Worm (Caenorhabditis elegans) whole organism, L4 larva: ENCODE results near the gene Y55H10A.2.

Experiments used
- F44E2.7 ChIP-seq: fragments of 200-800 bp; sonication (Bioruptor generic); IDR thresholded peaks from 2 replicates; pipeline ENCODE4 v2.1.2; 2022; ENCODE audit warnings: missing genetic modification characterization, missing compliant biosample characterization
- T20F7.1 ChIP-seq: fragments of 200-800 bp; sonication (Bioruptor generic); optimal IDR thresholded peaks from 2 replicates; lab custom pipeline; 2018; ENCODE audit warnings: mild to moderate bottlenecking, missing genetic modification characterization, missing compliant biosample characterization
- aha-1 ChIP-seq: fragments of 150-350 bp; peaks from one replicate; lab custom pipeline; 2014; ENCODE audit warnings: missing biosample characterization, missing genetic modification characterization
- aly-2 ChIP-seq: sonication (generic microtip); optimal IDR thresholded peaks from 2 replicates; lab custom pipeline; 2018; ENCODE audit warnings: missing biosample characterization, missing genetic modification characterization
- arid-1 ChIP-seq: fragments of 200-800 bp; sonication (Bioruptor generic); conservative IDR thresholded peaks from 2 replicates; pipeline ENCODE4 v1.3.6; 2022; ENCODE audit warnings: missing genetic modification reagents, missing genetic modification characterization, missing compliant biosample characterization
- ceh-32 ChIP-seq: sonication (generic microtip); optimal IDR thresholded peaks from 2 replicates; lab custom pipeline; 2016; ENCODE audit warnings: mild to moderate bottlenecking, missing genetic modification characterization, missing compliant biosample characterization; ENCODE audit not compliant: poor library complexity
- ces-1 ChIP-seq: fragments of 150-350 bp; sonication (generic microtip); optimal IDR thresholded peaks from 4 replicates; lab custom pipeline; 2014; ENCODE audit warnings: missing biosample characterization, missing genetic modification reagents, missing genetic modification characterization
- cey-2 ChIP-seq: sonication (generic microtip); optimal IDR thresholded peaks from 3 replicates; lab custom pipeline; 2017; ENCODE audit warnings: missing genetic modification characterization, mild to moderate bottlenecking, missing compliant biosample characterization, antibody characterized with exemption, borderline replicate concordance; ENCODE audit not compliant: insufficient read depth
- ctbp-1 ChIP-seq: fragments of 200-800 bp; sonication (Bioruptor generic); IDR thresholded peaks from 2 replicates; pipeline ENCODE4 v1.3.6; 2022; ENCODE audit warnings: missing genetic modification reagents, missing genetic modification characterization, missing compliant biosample characterization
- daf-16 ChIP-seq, 3 experiments: sonication (generic microtip); optimal IDR thresholded peaks; 2 replicates each; lab custom pipeline; 2016 to 2017; ENCODE audit warnings: missing genetic modification characterization in 3 of 3, missing genetic modification reagents in 3 of 3, mild to moderate bottlenecking in 2 of 3, missing compliant biosample characterization in 2 of 3, missing biosample characterization in 1 of 3, moderate library complexity in 1 of 3
- daf-8 ChIP-seq: fragments of 200-800 bp; sonication (Bioruptor generic); IDR thresholded peaks from 2 replicates; pipeline ENCODE4 v1.3.6; 2022; ENCODE audit warnings: missing genetic modification characterization, missing compliant biosample characterization
- dmd-8 ChIP-seq: fragments of 200-800 bp; sonication (Bioruptor generic); IDR thresholded peaks from 2 replicates; pipeline ENCODE4 v1.3.6; 2022; ENCODE audit warnings: missing genetic modification characterization, missing compliant biosample characterization
- dpl-1 ChIP-seq: fragments of 150-350 bp; optimal IDR thresholded peaks from 2 replicates; lab custom pipeline; 2014; ENCODE audit warnings: missing biosample characterization, missing genetic modification reagents, missing genetic modification characterization
- duxl-1 ChIP-seq: sonication (generic microtip); optimal IDR thresholded peaks from 2 replicates; lab custom pipeline; 2016; ENCODE audit warnings: mild to moderate bottlenecking, missing genetic modification characterization, moderate library complexity, missing compliant biosample characterization; ENCODE audit not compliant: poor library complexity
- dve-1 ChIP-seq: sonication (generic microtip); optimal IDR thresholded peaks from 2 replicates; lab custom pipeline; 2017; ENCODE audit warnings: antibody characterized with exemption, mild to moderate bottlenecking, missing genetic modification characterization, missing compliant biosample characterization; ENCODE audit not compliant: insufficient read depth
- egl-43 ChIP-seq: fragments of 200-800 bp; sonication (Bioruptor generic); IDR thresholded peaks from 2 replicates; pipeline ENCODE4 v1.3.6; 2022; ENCODE audit warnings: missing genetic modification reagents, missing genetic modification characterization, missing compliant biosample characterization
- fkh-10 ChIP-seq: fragments of 150-350 bp; optimal IDR thresholded peaks from 2 replicates; lab custom pipeline; 2014; ENCODE audit warnings: missing biosample characterization, missing genetic modification reagents, missing genetic modification characterization
- gei-8 ChIP-seq: fragments of 200-800 bp; sonication (Bioruptor generic); optimal IDR thresholded peaks from 2 replicates; lab custom pipeline; 2018; ENCODE audit warnings: mild to moderate bottlenecking, missing genetic modification characterization, missing compliant biosample characterization
- hif-1 ChIP-seq, 2 experiments: sonication (generic microtip); optimal IDR thresholded peaks; 2 replicates each; lab custom pipeline; 2016 to 2017; ENCODE audit warnings: missing compliant biosample characterization in 2 of 2, missing genetic modification characterization in 2 of 2, missing genetic modification reagents in 2 of 2, missing genotype in 2 of 2, mild to moderate bottlenecking in 1 of 2
- hlh-11 ChIP-seq: fragments of 200-800 bp; sonication (Bioruptor generic); optimal IDR thresholded peaks from 2 replicates; lab custom pipeline; 2018; ENCODE audit warnings: mild to moderate bottlenecking, missing genetic modification characterization, missing compliant biosample characterization
- jun-1 ChIP-seq: fragments of 150-350 bp; optimal IDR thresholded peaks from 2 replicates; lab custom pipeline; 2014; ENCODE audit warnings: missing biosample characterization, missing genetic modification reagents, missing genetic modification characterization
- lim-7 ChIP-seq: fragments of 200-800 bp; sonication (Bioruptor generic); IDR thresholded peaks from 2 replicates; pipeline ENCODE4 v1.3.6; 2022; ENCODE audit warnings: missing genetic modification characterization, missing compliant biosample characterization
- lin-38 ChIP-seq: fragments of 200-800 bp; sonication (Bioruptor generic); IDR thresholded peaks from 2 replicates; pipeline ENCODE4 v1.3.6; 2022; ENCODE audit warnings: missing genetic modification reagents, missing genetic modification characterization, missing compliant biosample characterization
- lir-3 ChIP-seq: sonication (generic microtip); optimal IDR thresholded peaks from 2 replicates; lab custom pipeline; 2016; ENCODE audit warnings: mild to moderate bottlenecking, missing genetic modification characterization, missing compliant biosample characterization
- lsy-2 ChIP-seq, 2 experiments: fragments of 150-350 bp in 1 of 2; sonication (generic microtip) in 1 of 2; optimal IDR thresholded peaks; 2 replicates each; lab custom pipeline; 2014 to 2017; ENCODE audit warnings: missing biosample characterization in 2 of 2, missing genetic modification characterization in 2 of 2
- mep-1 ChIP-seq: fragments of 150-350 bp; sonication (generic microtip); optimal IDR thresholded peaks from 3 replicates; lab custom pipeline; 2014; ENCODE audit warnings: missing biosample characterization, missing genetic modification characterization
- mes-2 ChIP-seq: sonication (generic microtip); optimal IDR thresholded peaks from 2 replicates; lab custom pipeline; 2016; ENCODE audit warnings: missing genotype, mild to moderate bottlenecking, missing genetic modification characterization, missing compliant biosample characterization; ENCODE audit not compliant: poor library complexity, severe bottlenecking
- nhr-10 ChIP-seq: fragments of 150-350 bp; optimal IDR thresholded peaks from 2 replicates; lab custom pipeline; 2014; ENCODE audit warnings: missing biosample characterization, missing genetic modification characterization
- nhr-111 ChIP-seq: fragments of 200-800 bp; sonication (Bioruptor generic); optimal IDR thresholded peaks from 2 replicates; lab custom pipeline; 2018; ENCODE audit warnings: mild to moderate bottlenecking, missing genetic modification characterization, missing compliant biosample characterization
- nhr-28 ChIP-seq: fragments of 150-350 bp; optimal IDR thresholded peaks from 2 replicates; lab custom pipeline; 2014; ENCODE audit warnings: missing biosample characterization, missing genetic modification characterization
- nhr-76 ChIP-seq: fragments of 150-350 bp; optimal IDR thresholded peaks from 2 replicates; lab custom pipeline; 2014; ENCODE audit warnings: missing biosample characterization, missing genetic modification characterization
- nhr-77 ChIP-seq: fragments of 150-350 bp; optimal IDR thresholded peaks from 2 replicates; lab custom pipeline; 2014; ENCODE audit warnings: missing biosample characterization, missing genetic modification characterization
- pqm-1 ChIP-seq: sonication (generic microtip); optimal IDR thresholded peaks from 2 replicates; lab custom pipeline; 2017; ENCODE audit warnings: missing biosample characterization, missing genetic modification characterization
- rbr-2 ChIP-seq: sonication (generic microtip); optimal IDR thresholded peaks from 2 replicates; lab custom pipeline; 2016; ENCODE audit warnings: missing genotype, missing genetic modification characterization, missing compliant biosample characterization
- skn-1 ChIP-seq: fragments of 150-350 bp; optimal IDR thresholded peaks from 2 replicates; lab custom pipeline; 2014; ENCODE audit warnings: missing biosample characterization, missing genetic modification characterization
- snpc-4 ChIP-seq: fragments of 150-350 bp; optimal IDR thresholded peaks from 2 replicates; lab custom pipeline; 2014; ENCODE audit warnings: missing biosample characterization, missing genetic modification characterization
- tra-1 ChIP-seq: fragments of 200-800 bp; sonication (Bioruptor generic); IDR thresholded peaks from 2 replicates; pipeline ENCODE4 v1.3.6; 2022; ENCODE audit warnings: missing genetic modification reagents, missing genetic modification characterization, missing compliant biosample characterization
- unc-130 ChIP-seq: sonication (generic microtip); optimal IDR thresholded peaks from 2 replicates; lab custom pipeline; 2016; ENCODE audit warnings: missing genetic modification reagents, missing genetic modification characterization, missing compliant biosample characterization
- unc-39 ChIP-seq: sonication (generic microtip); optimal IDR thresholded peaks from 2 replicates; lab custom pipeline; 2017; ENCODE audit warnings: missing biosample characterization, missing genetic modification characterization
- zag-1 ChIP-seq: fragments of 150-350 bp; optimal IDR thresholded peaks from 2 replicates; lab custom pipeline; 2014; ENCODE audit warnings: missing biosample characterization, missing genetic modification characterization
- zfp-3 ChIP-seq: fragments of 200-800 bp; sonication (Bioruptor generic); conservative IDR thresholded peaks from 2 replicates; pipeline ENCODE4 v1.3.6; 2022; ENCODE audit warnings: missing genetic modification reagents, missing genetic modification characterization, missing compliant biosample characterization
- zip-2 ChIP-seq: fragments of 150-350 bp; optimal IDR thresholded peaks from 2 replicates; lab custom pipeline; 2014; ENCODE audit warnings: missing biosample characterization, missing genetic modification characterization
- ztf-11 ChIP-seq: fragments of 150-350 bp; optimal IDR thresholded peaks from 2 replicates; lab custom pipeline; 2014; ENCODE audit warnings: missing biosample characterization, missing genetic modification characterization
- ztf-7 ChIP-seq: fragments of 150-350 bp; optimal IDR thresholded peaks from 2 replicates; lab custom pipeline; 2014; ENCODE audit warnings: missing biosample characterization, missing genetic modification characterization

Y55H10A.2 gene

DNA sequence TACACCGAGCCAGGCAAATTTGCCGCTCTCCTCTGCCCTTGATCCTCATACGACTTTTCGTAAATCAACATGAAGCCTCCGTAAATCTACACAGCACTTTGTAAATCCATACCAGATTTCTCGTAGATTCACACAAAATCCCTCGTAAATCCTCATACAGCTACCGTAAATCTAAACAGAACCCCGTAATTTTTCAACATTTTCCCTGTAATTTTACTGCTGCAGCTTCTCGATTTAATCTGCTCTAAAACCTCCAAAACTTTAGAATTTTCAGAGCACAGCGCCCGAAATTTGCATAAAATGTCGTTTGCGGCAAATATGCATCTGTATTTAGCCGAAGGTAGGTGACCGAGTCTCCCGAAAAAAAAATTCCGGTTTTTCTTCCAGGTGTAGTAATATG lies 8.6 kb upstream of the Y55H10A.2 start, which contains the start of gene F42A6.1:
Gene F42A6.1, plus strand, starts transcription at position 301 of the 400 bp plus-strand sequence.
- TF ChIP-seq zfp-3 (GFP tag; lab: Robert Waterston, UW) (no peak), aha-1 (tag; lab: Kevin White, UChicago) (peak; percentile 16)

DNA sequence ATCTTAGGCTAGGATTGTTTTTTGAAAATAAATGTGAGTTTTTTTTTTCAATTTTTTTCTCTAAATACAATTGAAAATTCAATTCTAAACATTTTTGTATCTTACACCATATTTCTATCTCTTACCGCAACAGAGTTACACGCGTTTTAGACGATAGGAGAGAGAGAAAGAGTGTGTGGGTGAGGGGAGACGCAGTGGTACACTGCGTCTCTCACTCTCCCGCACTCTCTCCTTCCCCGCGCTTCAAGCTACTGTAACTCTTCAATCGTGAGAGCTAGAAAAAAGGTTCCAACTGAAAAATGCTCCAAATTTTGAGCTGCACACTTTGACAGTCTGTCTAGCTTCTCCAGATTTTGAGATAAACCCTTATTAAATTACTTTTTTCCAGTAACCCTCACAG lies 463 bp downstream of the Y55H10A.2 start:
- no peak for TF ChIP-seq T20F7.1 (GFP tag; lab: Kevin White, UChicago)
- TF ChIP-seq daf-16 (GFP tag; optimal IDR thresholded peaks at IDR 0.05; lab: Kevin White, UChicago): no peak
- no peak for TF ChIP-seq daf-16 (tag; optimal IDR thresholded peaks at IDR 0.05; lab: Kevin White, UChicago)
- TF ChIP-seq fkh-10: no peak
- no peak for TF ChIP-seq lir-3 (tag; lab: Kevin White, UChicago)
- TF ChIP-seq unc-130 (GFP tag; lab: Kevin White, UChicago): no peak
- no peak for TF ChIP-seq zip-2 (tag; lab: Kevin White, UChicago)
- TF ChIP-seq unc-39 (tag; lab: Kevin White, UChicago): no peak
- TF ChIP-seq zag-1 (tag; lab: Kevin White, UChicago): no peak
- no peak for TF ChIP-seq arid-1 (GFP tag; lab: Robert Waterston, UW)
- TF ChIP-seq F44E2.7 (GFP tag; lab: Robert Waterston, UW): no peak
- TF ChIP-seq mep-1: no peak
- TF ChIP-seq daf-8 (GFP tag; lab: Robert Waterston, UW): no peak
- no peak for TF ChIP-seq nhr-10
- no peak for TF ChIP-seq snpc-4 (tag; lab: Kevin White, UChicago)

DNA sequence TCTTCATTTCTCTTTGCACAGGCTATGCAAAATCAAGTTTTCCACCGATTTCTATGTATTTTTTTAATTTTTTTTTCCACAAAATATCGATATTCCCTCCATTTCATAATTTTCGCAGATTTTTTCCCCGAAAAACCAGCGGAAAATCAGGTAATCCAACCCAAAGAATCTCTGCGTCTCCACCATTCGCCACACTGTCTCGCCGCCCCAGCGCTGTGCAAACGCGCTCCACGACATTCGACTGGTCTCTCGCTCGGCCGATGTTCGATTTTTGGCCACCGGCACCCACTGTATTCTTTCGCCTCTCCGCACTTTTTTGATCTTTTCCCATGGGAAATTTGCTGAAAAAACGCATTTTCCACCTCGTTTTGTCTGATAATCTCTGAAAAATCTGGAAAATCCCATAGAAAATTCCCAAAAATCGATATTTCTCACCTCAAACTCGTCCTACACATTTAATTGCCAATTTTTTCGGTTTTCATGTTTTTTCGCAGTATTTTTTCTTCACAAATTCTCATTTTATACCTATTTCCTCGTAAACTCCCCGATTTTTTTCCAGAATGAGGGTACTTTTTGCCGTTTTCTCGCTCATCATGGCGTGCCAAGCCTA lies 5.4 kb downstream of the Y55H10A.2 start, which contains the start of gene vha-19:
Gene vha-19, plus strand, starts transcription at position 560 of the 610 bp plus-strand sequence.
- no peak for TF ChIP-seq ctbp-1 (GFP tag; lab: Robert Waterston, UW)
- peak; percentile 65 for TF ChIP-seq hlh-11 (tag; lab: Kevin White, UChicago)
- peak; percentile 13 for TF ChIP-seq nhr-77 (tag; lab: Kevin White, UChicago)
- TF ChIP-seq mep-1: peak; percentile 35
- peak; percentile 24 for TF ChIP-seq nhr-28
- no peak for TF ChIP-seq ces-1 (GFP tag; lab: Kevin White, UChicago)
- peak; percentile 49 for TF ChIP-seq pqm-1
- TF ChIP-seq nhr-111 (GFP tag; lab: Kevin White, UChicago): no peak
- no peak for TF ChIP-seq snpc-4 (tag; lab: Kevin White, UChicago)
- no peak for TF ChIP-seq ztf-11
- peak in 1 of 2 experiments; percentile 37 for TF ChIP-seq lsy-2 (tag; optimal IDR thresholded peaks at IDR 0.05; lab: Kevin White, UChicago)
- peak; percentile 48 for TF ChIP-seq aha-1 (tag; lab: Kevin White, UChicago)
- TF ChIP-seq mes-2 (tag; lab: Kevin White, UChicago): peak; percentile 56
- no peak for TF ChIP-seq nhr-76 (tag; lab: Kevin White, UChicago)
- peak; percentile 23 for TF ChIP-seq dpl-1 (GFP tag; lab: Kevin White, UChicago)
- TF ChIP-seq rbr-2 (tag; lab: Kevin White, UChicago): no peak

DNA sequence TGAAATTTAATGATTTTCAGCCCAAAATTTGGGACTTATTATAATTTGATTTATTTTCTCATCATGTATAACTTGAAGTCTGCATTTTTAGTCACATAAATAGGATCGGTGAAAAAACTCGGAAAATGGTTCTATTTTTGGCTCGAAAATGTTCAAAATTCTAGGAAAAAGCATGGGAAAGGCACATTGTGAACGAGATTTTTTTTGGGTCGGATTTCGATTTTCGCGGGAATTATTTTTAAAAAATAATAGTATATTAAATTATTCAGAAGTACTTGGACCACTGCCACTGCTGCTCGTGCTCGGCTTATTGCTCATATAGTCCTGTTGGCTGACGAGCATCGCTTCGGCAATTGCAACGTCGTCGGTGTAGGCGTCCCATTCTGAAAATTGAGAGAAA lies 10.0 kb downstream of the Y55H10A.2 start:
- TF ChIP-seq dmd-8 (GFP tag; lab: Robert Waterston, UW) (0 out of 2 replicates have a peak, but pooled peaks have one; percentile 11), cey-2 (tag; lab: Kevin White, UChicago) (no peak), skn-1 (tag; lab: Kevin White, UChicago) (no peak), lim-7 (GFP tag; lab: Robert Waterston, UW) (no peak), ceh-32 (tag; lab: Kevin White, UChicago) (no peak), egl-43 (GFP tag; lab: Robert Waterston, UW) (no peak), lsy-2 (tag; optimal IDR thresholded peaks at IDR 0.05; lab: Kevin White, UChicago) (no peak), dve-1 (tag; lab: Kevin White, UChicago) (peak; percentile 30), gei-8 (GFP tag; lab: Kevin White, UChicago) (no peak), lin-38 (GFP tag; lab: Robert Waterston, UW) (peak; percentile 23; the same call in 1 of the 2 replicates), hif-1 (tag; optimal IDR thresholded peaks at IDR 0.05; lab: Kevin White, UChicago) (no peak), duxl-1 (tag; lab: Kevin White, UChicago) (peak; percentile 3), zfp-3 (GFP tag; lab: Robert Waterston, UW) (0 out of 2 replicates have a peak, but pooled peaks have one; percentile 42), aly-2 (tag; lab: Kevin White, UChicago) (no peak), tra-1 (GFP tag; lab: Robert Waterston, UW) (0 out of 2 replicates have a peak, but pooled peaks have one; percentile 13), mes-2 (tag; lab: Kevin White, UChicago) (peak; percentile 4), daf-8 (GFP tag; lab: Robert Waterston, UW) (no peak), jun-1 (no peak), ztf-7 (no peak), ctbp-1 (GFP tag; lab: Robert Waterston, UW) (no peak)
